Worm (Caenorhabditis elegans) whole organism, mixed stage, embryonic: Measurements from ENCODE around the gene igeg-1.

Source experiments
- bed-3 ChIP-seq: fragments of 200-800 bp; sonication (Bioruptor generic); optimal IDR thresholded peaks from 3 replicates; lab custom pipeline; 2018; ENCODE audit warnings: mild to moderate bottlenecking, missing genetic modification characterization, moderate library complexity, missing compliant biosample characterization
- blmp-1 ChIP-seq: fragments of 150-350 bp; optimal IDR thresholded peaks from 2 replicates; lab custom pipeline; 2014; ENCODE audit warnings: missing biosample characterization, missing genetic modification characterization
- ceh-39 ChIP-seq: fragments of 150-350 bp; optimal IDR thresholded peaks from 2 replicates; lab custom pipeline; 2014; ENCODE audit warnings: missing biosample characterization, missing genetic modification characterization
- ces-1 ChIP-seq: fragments of 150-350 bp; optimal IDR thresholded peaks from 2 replicates; lab custom pipeline; 2014; ENCODE audit warnings: missing biosample characterization, missing genetic modification reagents, missing genetic modification characterization
- cnd-1 ChIP-seq: fragments of 200-800 bp; sonication (Bioruptor generic); optimal IDR thresholded peaks from 2 replicates; lab custom pipeline; 2018; ENCODE audit warnings: mild to moderate bottlenecking, missing genetic modification characterization, missing compliant biosample characterization
- drap-1 ChIP-seq: fragments of 200-800 bp; sonication (Bioruptor generic); optimal IDR thresholded peaks from 3 replicates; lab custom pipeline; 2018; ENCODE audit warnings: mild to moderate bottlenecking, missing genetic modification characterization, missing compliant biosample characterization
- elt-3 ChIP-seq: fragments of 150-350 bp; optimal IDR thresholded peaks from 2 replicates; lab custom pipeline; 2014; ENCODE audit warnings: missing biosample characterization, missing genetic modification characterization
- flh-1 ChIP-seq: fragments of 200-800 bp; sonication (Bioruptor generic); optimal IDR thresholded peaks from 2 replicates; lab custom pipeline; 2018; ENCODE audit warnings: mild to moderate bottlenecking, missing genetic modification characterization, moderate library complexity, missing compliant biosample characterization
- hlh-1 ChIP-seq: fragments of 150-350 bp; optimal IDR thresholded peaks from 2 replicates; lab custom pipeline; 2014; ENCODE audit warnings: missing biosample characterization, missing genetic modification reagents, missing genetic modification characterization
- lin-13 ChIP-seq: fragments of 150-350 bp; optimal IDR thresholded peaks from 2 replicates; lab custom pipeline; 2014; ENCODE audit warnings: missing biosample characterization, missing genetic modification characterization
- lin-32 ChIP-seq: fragments of 200-800 bp; sonication (Bioruptor generic); optimal IDR thresholded peaks from 2 replicates; lab custom pipeline; 2018; ENCODE audit warnings: mild to moderate bottlenecking, missing genetic modification characterization, missing compliant biosample characterization
- lsy-2 ChIP-seq: fragments of 150-350 bp; optimal IDR thresholded peaks from 2 replicates; lab custom pipeline; 2014; ENCODE audit warnings: missing biosample characterization, missing genetic modification characterization
- mab-5 ChIP-seq: fragments of 150-350 bp; optimal IDR thresholded peaks from 2 replicates; lab custom pipeline; 2014; ENCODE audit warnings: missing biosample characterization, missing genetic modification characterization
- mep-1 ChIP-seq: fragments of 150-350 bp; optimal IDR thresholded peaks from 2 replicates; lab custom pipeline; 2017; ENCODE audit warnings: missing biosample characterization, missing genetic modification reagents, missing genetic modification characterization, inconsistent platforms
- mls-2 ChIP-seq: sonication (generic microtip); optimal IDR thresholded peaks from 2 replicates; lab custom pipeline; 2016; ENCODE audit warnings: mild to moderate bottlenecking, missing genetic modification characterization, moderate library complexity, missing compliant biosample characterization
- nhr-12 ChIP-seq: fragments of 150-350 bp; optimal IDR thresholded peaks from 2 replicates; lab custom pipeline; 2014; ENCODE audit warnings: missing biosample characterization, missing genetic modification characterization
- nhr-2 ChIP-seq: fragments of 150-350 bp; optimal IDR thresholded peaks from 2 replicates; lab custom pipeline; 2014; ENCODE audit warnings: missing biosample characterization, missing genetic modification characterization
- nhr-76 ChIP-seq: sonication (generic microtip); optimal IDR thresholded peaks from 2 replicates; lab custom pipeline; 2017; ENCODE audit warnings: missing biosample characterization, missing genetic modification characterization
- pha-4 ChIP-seq: fragments of 150-350 bp; optimal IDR thresholded peaks from 2 replicates; lab custom pipeline; 2018; ENCODE audit warnings: missing biosample characterization, missing genetic modification reagents, missing genetic modification characterization
- sem-2 ChIP-seq: fragments of 200-800 bp; sonication (Bioruptor generic); optimal IDR thresholded peaks from 2 replicates; lab custom pipeline; 2018; ENCODE audit warnings: mild to moderate bottlenecking, missing genetic modification characterization, missing compliant biosample characterization
- snpc-4 ChIP-seq: fragments of 150-350 bp; optimal IDR thresholded peaks from 2 replicates; lab custom pipeline; 2014; ENCODE audit warnings: missing biosample characterization, missing genetic modification characterization
- sptf-1 ChIP-seq: sonication (generic microtip); optimal IDR thresholded peaks from 2 replicates; lab custom pipeline; 2017; ENCODE audit warnings: mild to moderate bottlenecking, missing genetic modification characterization, moderate library complexity, missing compliant biosample characterization
- tbx-8 ChIP-seq: fragments of 200-800 bp; sonication (Bioruptor generic); optimal IDR thresholded peaks from 2 replicates; lab custom pipeline; 2018; ENCODE audit warnings: mild to moderate bottlenecking, missing genetic modification characterization, moderate library complexity, missing compliant biosample characterization
- unc-62 ChIP-seq: fragments of 150-350 bp; optimal IDR thresholded peaks from 2 replicates; lab custom pipeline; 2014; ENCODE audit warnings: missing biosample characterization, missing genetic modification reagents, missing genetic modification characterization
- ztf-11 ChIP-seq: fragments of 150-350 bp; optimal IDR thresholded peaks from 2 replicates; lab custom pipeline; 2014; ENCODE audit warnings: missing biosample characterization, missing genetic modification characterization

igeg-1 gene

ce11 chrIV:4605608-4606007 lies 43.2 kb downstream of the igeg-1 start, which contains the start of gene nspg-10:
Gene nspg-10, plus strand, starts transcription at chrIV:4605786.
- no peak for TF ChIP-seq cnd-1
- TF ChIP-seq lin-13 (tag; lab: Kevin White, UChicago): no peak
- no peak for TF ChIP-seq bed-3
- no peak for TF ChIP-seq hlh-1
- no peak for TF ChIP-seq mep-1 (tag; lab: Kevin White, UChicago)
- no peak for TF ChIP-seq blmp-1
- TF ChIP-seq lin-32 (GFP tag; lab: Kevin White, UChicago): no peak
- TF ChIP-seq ceh-39: no peak
- no peak for TF ChIP-seq mls-2 (tag; lab: Kevin White, UChicago)
- no peak for TF ChIP-seq tbx-8 (GFP tag; lab: Kevin White, UChicago)
- TF ChIP-seq sem-2 (GFP tag; lab: Kevin White, UChicago): no peak
- TF ChIP-seq, all 35 proteins: peak for 0

ce11 chrIV:4608661-4609060 lies 46.2 kb downstream of the igeg-1 start:
- TF ChIP-seq cnd-1 (no peak), lsy-2 (tag; lab: Kevin White, UChicago) (no peak), mep-1 (tag; lab: Kevin White, UChicago) (no peak), unc-62 (GFP tag; lab: Kevin White, UChicago) (no peak), ztf-11 (tag; lab: Kevin White, UChicago) (no peak)

- no peak for TF ChIP-seq drap-1 (GFP tag; lab: Kevin White, UChicago)
- no peak for TF ChIP-seq lin-13 (tag; lab: Kevin White, UChicago)
- TF ChIP-seq nhr-2 (tag; lab: Kevin White, UChicago): no peak
- TF ChIP-seq blmp-1: no peak
- TF ChIP-seq snpc-4 (tag; lab: Kevin White, UChicago): no peak
- no peak for TF ChIP-seq pha-4 (tag; lab: Kevin White, UChicago)
Measured at ce11 chrIV:4609568-4609967, 47.1 kb downstream of the igeg-1 start, which contains the start of gene col-110. Gene col-110, minus strand, starts transcription at chrIV:4609668.

- TF ChIP-seq hlh-1 (no peak), nhr-76 (tag; lab: Kevin White, UChicago) (no peak)
- TF ChIP-seq, all 35 proteins: peak for 0
Measured at ce11 chrIV:4611740-4612139, 49.3 kb downstream of the igeg-1 start.

ce11 chrIV:4612597-4612996 lies 50.1 kb downstream of the igeg-1 start:
- TF ChIP-seq mls-2 (tag; lab: Kevin White, UChicago) (no peak), flh-1 (GFP tag; lab: Kevin White, UChicago) (no peak)

- no peak for TF ChIP-seq cnd-1
- no peak for TF ChIP-seq nhr-76 (tag; lab: Kevin White, UChicago)
- no peak for TF ChIP-seq pha-4 (tag; lab: Kevin White, UChicago)
- TF ChIP-seq lin-32 (GFP tag; lab: Kevin White, UChicago): no peak
- no peak for TF ChIP-seq elt-3 (tag; lab: Kevin White, UChicago)
- TF ChIP-seq hlh-1: no peak
- no peak for TF ChIP-seq unc-62 (GFP tag; lab: Kevin White, UChicago)
- TF ChIP-seq lin-13 (tag; lab: Kevin White, UChicago): no peak
- no peak for TF ChIP-seq ceh-39
- TF ChIP-seq ces-1 (GFP tag; lab: Kevin White, UChicago): no peak
- no peak for TF ChIP-seq snpc-4 (tag; lab: Kevin White, UChicago)
- no peak for TF ChIP-seq mep-1 (tag; lab: Kevin White, UChicago)
- no peak for TF ChIP-seq mls-2 (tag; lab: Kevin White, UChicago)
- no peak for TF ChIP-seq sptf-1 (tag; lab: Kevin White, UChicago)
- TF ChIP-seq tbx-8 (GFP tag; lab: Kevin White, UChicago): no peak
- no peak for TF ChIP-seq mab-5 (tag; lab: Kevin White, UChicago)
- TF ChIP-seq ztf-11 (tag; lab: Kevin White, UChicago): no peak
- no peak for TF ChIP-seq nhr-12 (tag; lab: Kevin White, UChicago)
Measured at ce11 chrIV:4613516-4613915, 51.1 kb downstream of the igeg-1 start.
